Worm (Caenorhabditis elegans) whole organism, mixed stage, embryonic: ENCODE measurements around the gene wars-1.

ENCODE experiments used
- lsy-2 ChIP-seq: fragments of 150-350 bp; optimal IDR thresholded peaks from 2 replicates; lab custom pipeline; 2014; ENCODE audit warnings: missing biosample characterization, missing genetic modification characterization
- nhr-28 ChIP-seq: fragments of 150-350 bp; optimal IDR thresholded peaks from 2 replicates; lab custom pipeline; 2014; ENCODE audit warnings: missing biosample characterization, missing genetic modification characterization
- nhr-76 ChIP-seq: sonication (generic microtip); optimal IDR thresholded peaks from 2 replicates; lab custom pipeline; 2017; ENCODE audit warnings: missing biosample characterization, missing genetic modification characterization
- pha-4 ChIP-seq: fragments of 150-350 bp; optimal IDR thresholded peaks from 2 replicates; lab custom pipeline; 2018; ENCODE audit warnings: missing biosample characterization, missing genetic modification reagents, missing genetic modification characterization

ce11 chrV:18838799-18839354, 20.1 kb downstream of the wars-1 start, which contains the start of gene nhr-65:
- TF ChIP-seq lsy-2 (tag; lab: Kevin White, UChicago) (no peak), nhr-28 (tag; lab: Kevin White, UChicago) (no peak), pha-4 (tag; lab: Kevin White, UChicago) (no peak), nhr-76 (tag; lab: Kevin White, UChicago) (no peak)
